Worm (Caenorhabditis elegans) whole organism, dauer: Measurements from ENCODE around the gene aaim-1.

ENCODE experiments used
- unc-62 ChIP-seq: sonication (generic microtip); optimal IDR thresholded peaks from 2 replicates; lab custom pipeline; 2017; ENCODE audit warnings: missing biosample characterization, missing genetic modification reagents, missing genetic modification characterization

The aaim-1 gene

ce11 chrX:6517025-6517770 lies 45.0 kb downstream of the aaim-1 start:
- no peak for TF ChIP-seq unc-62 (GFP tag; lab: Kevin White, UChicago)

- TF ChIP-seq unc-62 (GFP tag; lab: Kevin White, UChicago): no peak
Measured at ce11 chrX:6515267-6515666, 47.0 kb downstream of the aaim-1 start.

DNA sequence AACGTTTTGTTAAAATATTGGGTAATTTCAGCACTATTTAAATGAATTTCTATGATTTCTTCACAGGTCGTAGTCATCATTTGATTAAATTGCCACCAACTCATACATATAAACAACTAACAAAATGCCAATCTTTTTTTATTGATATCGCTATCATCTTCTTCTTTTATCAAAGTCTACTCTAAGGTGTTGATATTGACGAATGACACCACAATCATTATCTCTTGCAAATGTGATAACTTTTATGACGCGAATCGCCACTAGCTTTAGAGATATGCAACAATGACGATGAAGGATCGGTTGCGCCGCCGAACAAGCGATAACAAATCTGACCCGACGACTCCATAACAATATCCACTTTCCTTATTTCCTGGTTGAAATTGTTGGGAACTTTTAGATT lies 47.8 kb downstream of the aaim-1 start:
- TF ChIP-seq unc-62 (GFP tag; lab: Kevin White, UChicago): no peak

ce11 chrX:6511985-6512384 lies 50.2 kb downstream of the aaim-1 start, which contains the start of gene ttr-35:
TSS of gene ttr-35 (plus strand) at chrX:6512285.
- TF ChIP-seq unc-62 (GFP tag; lab: Kevin White, UChicago): no peak

ce11 chrX:6510627-6511026 lies 51.6 kb downstream of the aaim-1 start, which contains the start of gene ttr-36:
TSS of gene ttr-36 (plus strand) at chrX:6510927.
- no peak for TF ChIP-seq unc-62 (GFP tag; lab: Kevin White, UChicago)

DNA sequence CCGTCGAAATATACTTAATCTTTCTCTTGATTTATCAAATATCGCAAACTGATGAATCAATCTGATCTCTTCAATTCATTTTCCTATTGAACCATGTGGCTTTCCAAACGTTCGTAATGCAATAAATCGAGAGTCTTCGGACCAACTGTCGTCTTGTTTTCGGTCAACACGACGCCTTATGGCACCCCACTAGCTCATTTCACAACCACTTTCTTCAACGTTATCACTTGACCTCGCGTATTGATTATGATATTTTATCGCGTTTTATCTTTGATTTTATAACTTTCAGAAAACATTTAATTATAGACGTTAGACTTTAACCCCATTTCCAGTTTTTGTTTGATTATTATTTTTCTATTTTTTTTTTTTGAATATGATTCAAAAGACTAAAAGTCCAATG lies 52.4 kb downstream of the aaim-1 start:
- no peak for TF ChIP-seq unc-62 (GFP tag; lab: Kevin White, UChicago)
